Worm (Caenorhabditis elegans) whole organism, L4/young adult: Measurements from ENCODE around the gene F47B7.2.

Experiments
- W03F9.2 ChIP-seq: fragments of 150-350 bp; optimal IDR thresholded peaks from 2 replicates; lab custom pipeline; 2014; ENCODE audit warnings: missing biosample characterization, missing genetic modification characterization
- him-1 ChIP-seq: sonication (generic microtip); optimal IDR thresholded peaks from 2 replicates; lab custom pipeline; 2016; ENCODE audit warnings: missing genotype, missing genetic modification reagents, missing genetic modification characterization, missing compliant biosample characterization

ce11 chrX:3781040-3781439 is 8.5 kb downstream of the F47B7.2 start, which contains the start of gene marg-1:
- TF ChIP-seq him-1 (tag; lab: Kevin White, UChicago) (no peak), W03F9.2 (tag; lab: Kevin White, UChicago) (no peak)
